Fruit fly (Drosophila melanogaster) whole organism, wandering third instar larva: ENCODE measurements around the gene sowi.

ENCODE experiments used
- Abd-B ChIP-seq: fragments of >200 bp; optimal IDR thresholded peaks from 2 replicates; lab custom pipeline; 2017; ENCODE audit warnings: missing biosample characterization, missing genetic modification characterization
- CG32264 ChIP-seq: fragments of 200-800 bp; sonication (Bioruptor generic); optimal IDR thresholded peaks from 2 replicates; lab custom pipeline; 2016; ENCODE audit warnings: missing biosample characterization, missing genetic modification characterization
- CG9705 ChIP-seq: fragments of 200-800 bp; sonication (Bioruptor generic); optimal IDR thresholded peaks from 2 replicates; lab custom pipeline; 2018; ENCODE audit warnings: missing biosample characterization, mild to moderate bottlenecking, missing genetic modification characterization
- CrebA ChIP-seq: fragments of 200-800 bp; sonication (Bioruptor generic); optimal IDR thresholded peaks from 2 replicates; lab custom pipeline; 2016; ENCODE audit warnings: missing biosample characterization, mild to moderate bottlenecking, missing genetic modification characterization, borderline replicate concordance
- Dif ChIP-seq: fragments of 200-275, 200-300 bp; sonication (Bioruptor generic); optimal IDR thresholded peaks from 2 replicates; lab custom pipeline; 2018; ENCODE audit warnings: missing biosample characterization, missing genetic modification characterization; ENCODE audit not compliant: partially characterized antibody
- GATAd ChIP-seq: sonication (Bioruptor generic); optimal IDR thresholded peaks from 2 replicates; lab custom pipeline; 2016; ENCODE audit warnings: missing biosample characterization, missing genetic modification characterization
- HLH106 ChIP-seq: fragments of 200-800 bp; optimal IDR thresholded peaks from 3 replicates; lab custom pipeline; 2019; ENCODE audit warnings: missing biosample characterization, mild to moderate bottlenecking, missing genetic modification characterization, moderate library complexity
- Hnf4 ChIP-seq: fragments of 200-800 bp; sonication (Bioruptor generic); optimal IDR thresholded peaks from 2 replicates; lab custom pipeline; 2016; ENCODE audit warnings: missing biosample characterization, mild to moderate bottlenecking, missing genetic modification characterization
- Hr78 ChIP-seq: fragments of >200 bp; optimal IDR thresholded peaks from 2 replicates; lab custom pipeline; 2017; ENCODE audit warnings: missing biosample characterization, missing genetic modification characterization
- Hr83 ChIP-seq: fragments of 200-300 bp; sonication (Bioruptor generic); optimal IDR thresholded peaks from 2 replicates; lab custom pipeline; 2016; ENCODE audit warnings: missing biosample characterization, mild to moderate bottlenecking, missing genetic modification characterization, moderate library complexity; ENCODE audit not compliant: poor library complexity, severe bottlenecking
- Jra ChIP-seq: sonication (Bioruptor generic); optimal IDR thresholded peaks from 2 replicates; lab custom pipeline; 2016; ENCODE audit warnings: missing biosample characterization, missing genetic modification characterization
- Myc ChIP-seq: fragments of >200 bp; optimal IDR thresholded peaks from 2 replicates; lab custom pipeline; 2017
- OdsH ChIP-seq: fragments of 200-800 bp; sonication (Bioruptor generic); optimal IDR thresholded peaks from 2 replicates; lab custom pipeline; 2016; ENCODE audit warnings: missing biosample characterization, mild to moderate bottlenecking, missing genetic modification characterization
- Rel ChIP-seq, 2 experiments: fragments of 200-800 bp; sonication (Bioruptor generic) in 1 of 2; optimal IDR thresholded peaks; 2 replicates in 1 of 2; 3 replicates in 1 of 2; lab custom pipeline; 2016 to 2019; ENCODE audit warnings: mild to moderate bottlenecking in 2 of 2, missing biosample characterization in 2 of 2, missing genetic modification characterization in 2 of 2, moderate library complexity in 1 of 2
- Sp1 ChIP-seq: fragments of 200-800 bp; sonication (Bioruptor generic); optimal IDR thresholded peaks from 3 replicates; lab custom pipeline; 2019; ENCODE audit warnings: missing biosample characterization, mild to moderate bottlenecking, missing genetic modification characterization, moderate library complexity
- Vsx2 ChIP-seq: fragments of 200-300, 225-300 bp; sonication (Bioruptor generic); optimal IDR thresholded peaks from 2 replicates; lab custom pipeline; 2018; ENCODE audit warnings: missing biosample characterization, missing genetic modification characterization; ENCODE audit not compliant: partially characterized antibody
- br ChIP-seq: fragments of 200-800 bp; sonication (Bioruptor generic); optimal IDR thresholded peaks from 2 replicates; lab custom pipeline; 2016; ENCODE audit warnings: missing biosample characterization, missing genetic modification characterization
- brk ChIP-seq: fragments of 200-800 bp; sonication (Bioruptor generic); optimal IDR thresholded peaks from 2 replicates; lab custom pipeline; 2016; ENCODE audit warnings: missing biosample characterization, mild to moderate bottlenecking, missing genetic modification characterization
- dl ChIP-seq, 2 experiments: fragments of 175-275, 200-275 bp in 1 of 2; fragments of 200-275 bp in 1 of 2; sonication (Bioruptor generic); optimal IDR thresholded peaks; lab custom pipeline; 2018; ENCODE audit warnings: mild to moderate bottlenecking in 2 of 2, missing biosample characterization in 2 of 2, missing genetic modification characterization in 2 of 2, moderate library complexity in 2 of 2; ENCODE audit not compliant: partially characterized antibody in 2 of 2, insufficient read depth in 1 of 2
- dsf ChIP-seq: sonication (Bioruptor generic); optimal IDR thresholded peaks from 2 replicates; lab custom pipeline; 2016; ENCODE audit warnings: missing biosample characterization, missing genetic modification characterization, borderline replicate concordance
- foxo ChIP-seq, 2 experiments: fragments of 200-800 bp; sonication (Bioruptor generic); optimal IDR thresholded peaks; 2 replicates in 1 of 2; 3 replicates in 1 of 2; lab custom pipeline; 2016 to 2017; ENCODE audit warnings: missing biosample characterization in 2 of 2, missing genetic modification characterization in 2 of 2
- fru ChIP-seq: fragments of 200-800 bp; sonication (Bioruptor generic); optimal IDR thresholded peaks from 3 replicates; lab custom pipeline; 2016; ENCODE audit warnings: missing biosample characterization, mild to moderate bottlenecking, missing genetic modification characterization
- h ChIP-seq: fragments of 200-800 bp; sonication (Bioruptor generic); optimal IDR thresholded peaks from 3 replicates; lab custom pipeline; 2016; ENCODE audit warnings: missing biosample characterization, mild to moderate bottlenecking, missing genetic modification characterization
- lola ChIP-seq: fragments of >200 bp; optimal IDR thresholded peaks from 2 replicates; lab custom pipeline; 2017; ENCODE audit warnings: missing biosample characterization, missing genetic modification characterization
- pan ChIP-seq: fragments of >200 bp; optimal IDR thresholded peaks from 2 replicates; lab custom pipeline; 2017
- sage ChIP-seq: fragments of 200-800 bp; sonication (Bioruptor generic); optimal IDR thresholded peaks from 2 replicates; lab custom pipeline; 2016; ENCODE audit warnings: missing biosample characterization, mild to moderate bottlenecking, missing genetic modification characterization
- sv ChIP-seq: fragments of 200-800 bp; sonication (Bioruptor generic); optimal IDR thresholded peaks from 3 replicates; lab custom pipeline; 2016; ENCODE audit warnings: missing biosample characterization, missing genetic modification characterization
- usp ChIP-seq: fragments of >200 bp; optimal IDR thresholded peaks from 2 replicates; lab custom pipeline; 2017; ENCODE audit warnings: missing biosample characterization, missing genetic modification characterization
- woc ChIP-seq: sonication (Bioruptor generic); optimal IDR thresholded peaks from 2 replicates; lab custom pipeline; 2016; ENCODE audit warnings: missing biosample characterization, mild to moderate bottlenecking, missing genetic modification characterization

Gene sowi

DNA sequence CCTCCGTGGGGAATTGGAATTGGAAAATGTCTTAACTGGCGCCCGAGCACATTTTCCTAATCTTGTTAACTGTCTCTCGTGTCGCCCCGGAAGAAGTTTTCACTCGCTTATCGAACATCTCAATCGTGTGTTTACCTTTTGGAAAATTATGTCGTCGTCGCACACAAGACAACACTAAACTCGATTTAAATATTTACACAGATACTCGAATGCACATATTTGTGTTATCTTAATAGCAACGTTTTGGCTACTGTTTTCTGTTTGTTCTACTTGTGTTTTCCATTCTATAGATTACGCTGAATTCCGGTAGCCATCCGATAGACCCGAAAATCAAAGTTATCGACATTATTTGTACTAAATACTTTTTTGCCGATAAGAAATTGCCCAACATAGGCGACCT, 39.5 kb upstream of the sowi start:
- TF ChIP-seq dsf (GFP tag; lab: Kevin White, UChicago) (no peak), Hr78 (GFP tag; lab: Kevin White, UChicago) (no peak), dl (GFP tag; optimal IDR thresholded peaks at IDR 0.05; lab: Kevin White, UChicago; ENCODE audit: insufficient read depth in 1 of 2, partially characterized antibody in 2 of 2) (no peak), Vsx2 (GFP tag; lab: Kevin White, UChicago) (no peak), pan (lab: Kevin White, UChicago) (no peak), lola (GFP tag; lab: Kevin White, UChicago) (no peak)
- TF ChIP-seq, all 38 proteins: peak for 0

- no peak for TF ChIP-seq OdsH (GFP tag; lab: Kevin White, UChicago)
- no peak for TF ChIP-seq foxo (GFP tag; optimal IDR thresholded peaks at IDR 0.05; lab: Kevin White, UChicago)
- TF ChIP-seq CrebA = no peak
- TF ChIP-seq sv (GFP tag; lab: Kevin White, UChicago) = no peak
- TF ChIP-seq Jra (GFP tag; lab: Kevin White, UChicago) = no peak
- no peak for TF ChIP-seq Abd-B (GFP tag; lab: Kevin White, UChicago)
- TF ChIP-seq br (GFP tag; lab: Kevin White, UChicago) = no peak
- no peak for TF ChIP-seq CG32264 (GFP tag; lab: Kevin White, UChicago)
- no peak for TF ChIP-seq Dif
- no peak for TF ChIP-seq usp (GFP tag; lab: Kevin White, UChicago)
- TF ChIP-seq Sp1 (GFP tag; lab: Kevin White, UChicago) = no peak
Observed at dm6 chr3R:6665117-6665654, 37.5 kb upstream of the sowi start.

dm6 chr3R:6664371-6665116, 36.8 kb upstream of the sowi start:
- TF ChIP-seq CG32264 (GFP tag; lab: Kevin White, UChicago) = no peak
- TF ChIP-seq Jra (GFP tag; lab: Kevin White, UChicago) = no peak
- TF ChIP-seq Hnf4 (GFP tag; lab: Kevin White, UChicago) = no peak
- no peak for TF ChIP-seq sv (GFP tag; lab: Kevin White, UChicago)
- no peak for TF ChIP-seq pan (lab: Kevin White, UChicago)
- TF ChIP-seq Rel (GFP tag; optimal IDR thresholded peaks at IDR 0.05; lab: Kevin White, UChicago) = no peak
- TF ChIP-seq Rel (tag; optimal IDR thresholded peaks at IDR 0.05; lab: Kevin White, UChicago) = no peak
- no peak for TF ChIP-seq br (GFP tag; lab: Kevin White, UChicago)
- TF ChIP-seq Sp1 (GFP tag; lab: Kevin White, UChicago) = no peak
- no peak for TF ChIP-seq CG9705
- no peak for TF ChIP-seq fru (GFP tag; lab: Kevin White, UChicago)
- TF ChIP-seq foxo (GFP tag; optimal IDR thresholded peaks at IDR 0.05; lab: Kevin White, UChicago) = no peak
- TF ChIP-seq GATAd = no peak
- no peak for TF ChIP-seq h
- TF ChIP-seq Myc (lab: Kevin White, UChicago) = no peak

DNA sequence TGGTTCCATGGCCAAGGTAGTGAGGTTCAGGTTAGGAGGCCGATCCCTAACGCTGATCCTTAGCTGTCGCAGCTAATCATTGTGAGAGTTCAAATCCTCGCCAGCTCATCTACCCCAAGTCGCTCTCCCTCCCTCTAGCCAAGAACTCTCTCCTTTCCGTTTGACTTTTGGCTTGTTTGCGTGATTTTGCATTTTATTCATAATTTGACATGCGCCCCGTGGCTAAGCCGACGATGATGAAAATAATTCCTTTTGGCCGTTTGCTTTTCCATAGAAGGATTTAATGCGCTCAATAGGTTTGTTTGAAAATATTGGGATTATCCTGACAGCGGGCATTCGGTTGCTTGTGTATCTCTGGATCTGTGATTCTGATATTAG, 35.6 kb upstream of the sowi start:
- TF ChIP-seq usp (GFP tag; lab: Kevin White, UChicago) (no peak), woc (GFP tag; lab: Kevin White, UChicago) (no peak), fru (GFP tag; lab: Kevin White, UChicago) (no peak), CG32264 (GFP tag; lab: Kevin White, UChicago) (no peak), Hr83 (GFP tag; lab: Kevin White, UChicago) (no peak), brk (GFP tag; lab: Kevin White, UChicago) (no peak), Abd-B (GFP tag; lab: Kevin White, UChicago) (no peak), HLH106 (tag; lab: Kevin White, UChicago) (no peak), h (no peak), OdsH (GFP tag; lab: Kevin White, UChicago) (no peak), sage (GFP tag; lab: Kevin White, UChicago) (no peak)
- TF ChIP-seq, all 38 proteins: peak for 0
